Worm (Caenorhabditis elegans): ENCODE measurements around the gene Y105C5A.1272.

- TF ChIP-seq egl-27 (tag; optimal IDR thresholded peaks at IDR 0.05) (no peak), ceh-82 (tag; optimal IDR thresholded peaks at IDR 0.05) (no peak), sptf-1 (tag; optimal IDR thresholded peaks at IDR 0.05) (no peak), lin-13 (GFP tag; optimal IDR thresholded peaks at IDR 0.05) (no peak), nhr-237 (tag; optimal IDR thresholded peaks at IDR 0.05) (no peak), snpc-4 (tag; optimal IDR thresholded peaks at IDR 0.05) (no peak), nhr-76 (tag; optimal IDR thresholded peaks at IDR 0.05) (no peak), lir-3 (tag; optimal IDR thresholded peaks at IDR 0.05; ENCODE audit: poor library complexity) (no peak), unc-62 (GFP tag; optimal IDR thresholded peaks at IDR 0.05) (no peak), mdl-1 (tag; optimal IDR thresholded peaks at IDR 0.05) (no peak), ztf-11 (tag; optimal IDR thresholded peaks at IDR 0.05) (no peak), aly-2 (tag; optimal IDR thresholded peaks at IDR 0.05) (no peak), ceh-88 (GFP tag; IDR thresholded peaks at IDR 0.05) (no peak), nhr-19 (GFP tag; conservative IDR thresholded peaks at IDR 0.05) (no peak)
Observed at ce11 chrIV:15631217-15631616, 15.6 kb upstream of the Y105C5A.1272 start, which contains the start of gene Y105C5A.9.
